Worm (Caenorhabditis elegans): ENCODE results near the gene algn-6.

The algn-6 gene

ce11 chrII:8004752-8005151 is 34.9 kb upstream of the algn-6 start:
- no peak for TF ChIP-seq egrh-3 (GFP tag; IDR thresholded peaks at IDR 0.05)
- peak; percentile 10 for TF ChIP-seq nhr-80 (tag; optimal IDR thresholded peaks at IDR 0.05)

- TF ChIP-seq mxl-1 (tag; optimal IDR thresholded peaks at IDR 0.05) = no peak
- no peak for TF ChIP-seq repo-1 (tag; optimal IDR thresholded peaks at IDR 0.05)
- no peak for TF ChIP-seq aptf-2 (GFP tag; conservative IDR thresholded peaks at IDR 0.05)
- no peak for TF ChIP-seq nfya-2 (GFP tag; IDR thresholded peaks at IDR 0.05)
- no peak for TF ChIP-seq ztf-3 (GFP tag; optimal IDR thresholded peaks at IDR 0.05)
- no peak for TF ChIP-seq dpl-1 (GFP tag; optimal IDR thresholded peaks at IDR 0.05)
- no peak for TF ChIP-seq snpc-1.1 (tag; optimal IDR thresholded peaks at IDR 0.05; ENCODE audit: insufficient read depth)
- TF ChIP-seq nhr-27 (tag; optimal IDR thresholded peaks at IDR 0.05) = no peak
- TF ChIP-seq nhr-80 (tag; optimal IDR thresholded peaks at IDR 0.05) = no peak
- TF ChIP-seq ceh-79 (tag; optimal IDR thresholded peaks at IDR 0.05) = no peak
- TF ChIP-seq zfh-2 (GFP tag; conservative IDR thresholded peaks at IDR 0.05) = no peak
- TF ChIP-seq bed-2 (GFP tag; IDR thresholded peaks at IDR 0.05) = no peak
- TF ChIP-seq tbp1 (GFP tag; optimal IDR thresholded peaks at IDR 0.05) = no peak
- no peak for TF ChIP-seq hmg-1.2 (GFP tag; IDR thresholded peaks at IDR 0.05)
- TF ChIP-seq F52B5.7 (tag; optimal IDR thresholded peaks at IDR 0.05) = no peak
- no peak for TF ChIP-seq B0019.2 (GFP tag; conservative IDR thresholded peaks at IDR 0.05)
- no peak for TF ChIP-seq ccch-3 (GFP tag; optimal IDR thresholded peaks at IDR 0.05)
- no peak for TF ChIP-seq unc-62 (GFP tag; optimal IDR thresholded peaks at IDR 0.05)
- no peak for TF ChIP-seq zim-3 (tag; optimal IDR thresholded peaks at IDR 0.05)
Measured at ce11 chrII:8006962-8007361, 32.6 kb upstream of the algn-6 start.

DNA sequence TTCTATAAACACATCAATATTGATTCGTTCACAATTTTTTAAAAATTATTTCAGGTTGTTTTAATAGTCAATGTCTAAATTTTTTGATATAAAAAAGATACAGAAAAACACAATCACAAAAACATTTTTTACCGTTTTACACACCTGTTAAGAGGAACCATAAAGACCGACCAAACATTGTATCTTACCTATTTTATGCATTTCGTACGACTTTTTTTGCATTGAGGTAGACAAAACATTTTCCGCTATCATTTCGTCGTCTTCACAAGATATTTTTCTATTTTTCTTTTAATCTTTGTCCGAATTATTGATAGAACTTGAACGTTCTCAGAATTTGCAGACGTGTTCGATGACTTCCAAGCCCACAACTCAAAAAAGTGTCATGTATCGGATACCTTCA is 31.3 kb upstream of the algn-6 start, which contains the start of gene glna-2:
glna-2 (plus strand) TSS at position 301 of the 400 bp plus-strand sequence.
- TF ChIP-seq bed-2 (GFP tag; IDR thresholded peaks at IDR 0.05) (no peak), nhr-80 (tag; optimal IDR thresholded peaks at IDR 0.05) (no peak), hlh-12 (tag; optimal IDR thresholded peaks at IDR 0.05) (no peak), attf-6 (GFP tag; IDR thresholded peaks at IDR 0.05) (no peak), D2030.7 (GFP tag; IDR thresholded peaks at IDR 0.05) (no peak), snpc-1.3 (tag; optimal IDR thresholded peaks at IDR 0.05; ENCODE audit: insufficient read depth) (no peak), C06A6.2 (GFP tag; conservative IDR thresholded peaks at IDR 0.05) (no peak)

- TF ChIP-seq nhr-120 (GFP tag; IDR thresholded peaks at IDR 0.05) = no peak
- no peak for TF ChIP-seq madf-10 (tag; optimal IDR thresholded peaks at IDR 0.05)
- peak; percentile 42 for TF ChIP-seq nhr-80 (tag; optimal IDR thresholded peaks at IDR 0.05)
- TF ChIP-seq ceh-79 (tag; optimal IDR thresholded peaks at IDR 0.05) = no peak
- no peak for TF ChIP-seq F33H1.4 (GFP tag; IDR thresholded peaks at IDR 0.05)
- no peak for TF ChIP-seq lsl-1 (GFP tag; optimal IDR thresholded peaks at IDR 0.05)
- no peak for TF ChIP-seq B0019.2 (GFP tag; conservative IDR thresholded peaks at IDR 0.05)
- TF ChIP-seq tbp1 (GFP tag; optimal IDR thresholded peaks at IDR 0.05) = no peak
- no peak for TF ChIP-seq T26A5.8 (tag; optimal IDR thresholded peaks at IDR 0.05)
- no peak for TF ChIP-seq dox-1 (GFP tag; IDR thresholded peaks at IDR 0.05)
- no peak for TF ChIP-seq Y67H2A.10 (GFP tag; conservative IDR thresholded peaks at IDR 0.05)
- TF ChIP-seq C06A6.2 (GFP tag; conservative IDR thresholded peaks at IDR 0.05) = no peak
- no peak for TF ChIP-seq lir-1 (GFP tag; conservative IDR thresholded peaks at IDR 0.05)
- no peak for TF ChIP-seq lag-1 (GFP tag; IDR thresholded peaks at IDR 0.05)
- no peak for TF ChIP-seq rec-8 (tag; optimal IDR thresholded peaks at IDR 0.05)
- TF ChIP-seq ZK185.1 (tag; optimal IDR thresholded peaks at IDR 0.05; ENCODE audit: poor library complexity, severe bottlenecking) = no peak
- TF ChIP-seq tlf-1 (GFP tag; optimal IDR thresholded peaks at IDR 0.05) = peak; percentile 15
- no peak for TF ChIP-seq C17E4.6 (GFP tag; IDR thresholded peaks at IDR 0.05)
- TF ChIP-seq K11D2.4 (GFP tag; IDR thresholded peaks at IDR 0.05) = no peak
- TF ChIP-seq ama-1 (optimal IDR thresholded peaks at IDR 0.05) = peak; percentile 84
- TF ChIP-seq ama-1 (GFP tag; optimal IDR thresholded peaks at IDR 0.05) = no peak
- no peak for TF ChIP-seq egrh-3 (GFP tag; IDR thresholded peaks at IDR 0.05)
- TF ChIP-seq die-1 (tag; optimal IDR thresholded peaks at IDR 0.05) = no peak
Measured at ce11 chrII:8012071-8013031, 27.3 kb upstream of the algn-6 start, which contains the start of gene DH11.2. DH11.2 (plus strand) TSS chrII:8012816.

Data from whole organism, young adult.